Worm (Caenorhabditis elegans): ENCODE results near the gene ZK250.14.

ZK250.14 gene

ce11 chrII:1899934-1900333 is 45.1 kb downstream of the ZK250.14 start, which contains the start of gene math-24:
Gene math-24, plus strand, starts transcription at chrII:1900234.
- TF ChIP-seq ces-1 (GFP tag; optimal IDR thresholded peaks at IDR 0.05) (no peak), ceh-83 (GFP tag; optimal IDR thresholded peaks at IDR 0.05) (no peak), nhr-2 (tag; optimal IDR thresholded peaks at IDR 0.05) (no peak), ham-2 (GFP tag; optimal IDR thresholded peaks at IDR 0.05) (no peak), flh-1 (GFP tag; optimal IDR thresholded peaks at IDR 0.05) (no peak), unc-39 (tag; optimal IDR thresholded peaks at IDR 0.05) (no peak), nhr-237 (tag; optimal IDR thresholded peaks at IDR 0.05) (no peak)

- no peak for TF ChIP-seq nhr-2 (tag; optimal IDR thresholded peaks at IDR 0.05)
- TF ChIP-seq elt-3 (tag; optimal IDR thresholded peaks at IDR 0.05), result no peak
- TF ChIP-seq sem-2 (GFP tag; optimal IDR thresholded peaks at IDR 0.05), result no peak
- TF ChIP-seq mep-1 (tag; optimal IDR thresholded peaks at IDR 0.05), result no peak
- TF ChIP-seq mls-2 (tag; optimal IDR thresholded peaks at IDR 0.05), result no peak
- no peak for TF ChIP-seq lin-13 (tag; optimal IDR thresholded peaks at IDR 0.05)
- TF ChIP-seq unc-62 (GFP tag; optimal IDR thresholded peaks at IDR 0.05), result no peak
- no peak for TF ChIP-seq nhr-28 (tag; optimal IDR thresholded peaks at IDR 0.05)
- TF ChIP-seq zip-8 (tag; optimal IDR thresholded peaks at IDR 0.05), result no peak
- TF ChIP-seq ham-2 (GFP tag; optimal IDR thresholded peaks at IDR 0.05), result no peak
- TF ChIP-seq elt-1 (tag; optimal IDR thresholded peaks at IDR 0.05; ENCODE audit: borderline replicate concordance, insufficient read depth), result no peak
- no peak for TF ChIP-seq blmp-1 (tag; optimal IDR thresholded peaks at IDR 0.05)
- TF ChIP-seq snpc-4 (tag; optimal IDR thresholded peaks at IDR 0.05), result no peak
- no peak for TF ChIP-seq mab-5 (tag; optimal IDR thresholded peaks at IDR 0.05)
- TF ChIP-seq nhr-237 (tag; optimal IDR thresholded peaks at IDR 0.05), result no peak
- no peak for TF ChIP-seq bed-3 (GFP tag; optimal IDR thresholded peaks at IDR 0.05)
- no peak for TF ChIP-seq unc-120 (tag; optimal IDR thresholded peaks at IDR 0.05; ENCODE audit: poor library complexity, severe bottlenecking)
- no peak for TF ChIP-seq tbx-8 (GFP tag; optimal IDR thresholded peaks at IDR 0.05)
- TF ChIP-seq ceh-83 (GFP tag; optimal IDR thresholded peaks at IDR 0.05), result no peak
- TF ChIP-seq nhr-12 (tag; optimal IDR thresholded peaks at IDR 0.05), result no peak
Measured at ce11 chrII:1897936-1898335, 47.1 kb downstream of the ZK250.14 start, which contains the start of gene C46F9.6. Gene C46F9.6, plus strand, starts transcription at chrII:1898236.

- TF ChIP-seq nhr-28 (tag; optimal IDR thresholded peaks at IDR 0.05) (no peak), M03D4.4 (tag; optimal IDR thresholded peaks at IDR 0.05) (no peak), ztf-11 (tag; optimal IDR thresholded peaks at IDR 0.05) (no peak), lin-32 (GFP tag; optimal IDR thresholded peaks at IDR 0.05) (no peak), unc-39 (tag; optimal IDR thresholded peaks at IDR 0.05) (no peak), blmp-1 (tag; optimal IDR thresholded peaks at IDR 0.05) (no peak), unc-62 (GFP tag; optimal IDR thresholded peaks at IDR 0.05) (no peak), unc-120 (tag; optimal IDR thresholded peaks at IDR 0.05; ENCODE audit: poor library complexity, severe bottlenecking) (no peak), mls-2 (tag; optimal IDR thresholded peaks at IDR 0.05) (no peak), pha-4 (tag; optimal IDR thresholded peaks at IDR 0.05) (no peak), ham-2 (GFP tag; optimal IDR thresholded peaks at IDR 0.05) (no peak), bed-3 (GFP tag; optimal IDR thresholded peaks at IDR 0.05) (no peak), nhr-76 (tag; optimal IDR thresholded peaks at IDR 0.05) (no peak), nhr-237 (tag; optimal IDR thresholded peaks at IDR 0.05) (no peak), nhr-12 (tag; optimal IDR thresholded peaks at IDR 0.05) (no peak), mep-1 (tag; optimal IDR thresholded peaks at IDR 0.05) (no peak), lin-13 (tag; optimal IDR thresholded peaks at IDR 0.05) (no peak), lsy-2 (tag; optimal IDR thresholded peaks at IDR 0.05) (no peak)
Measured at ce11 chrII:1895762-1896161, 49.2 kb downstream of the ZK250.14 start, which contains the start of gene math-25. Gene math-25, plus strand, starts transcription at chrII:1896062.

ce11 chrII:1895278-1895677 is 49.7 kb downstream of the ZK250.14 start, which contains the start of gene C46F9.5:
Gene C46F9.5, plus strand, starts transcription at chrII:1895578.
- no peak for TF ChIP-seq ztf-11 (tag; optimal IDR thresholded peaks at IDR 0.05)
- no peak for TF ChIP-seq unc-120 (tag; optimal IDR thresholded peaks at IDR 0.05; ENCODE audit: poor library complexity, severe bottlenecking)
- TF ChIP-seq bed-3 (GFP tag; optimal IDR thresholded peaks at IDR 0.05), result no peak
- no peak for TF ChIP-seq sptf-1 (tag; optimal IDR thresholded peaks at IDR 0.05)
- no peak for TF ChIP-seq M03D4.4 (tag; optimal IDR thresholded peaks at IDR 0.05)
- no peak for TF ChIP-seq nhr-12 (tag; optimal IDR thresholded peaks at IDR 0.05)
- no peak for TF ChIP-seq mab-5 (tag; optimal IDR thresholded peaks at IDR 0.05)
- TF ChIP-seq unc-62 (GFP tag; optimal IDR thresholded peaks at IDR 0.05), result no peak
- no peak for TF ChIP-seq ceh-39 (tag; optimal IDR thresholded peaks at IDR 0.05)
- no peak for TF ChIP-seq tbx-8 (GFP tag; optimal IDR thresholded peaks at IDR 0.05)
- no peak for TF ChIP-seq elt-1 (tag; optimal IDR thresholded peaks at IDR 0.05; ENCODE audit: borderline replicate concordance, insufficient read depth)
- TF ChIP-seq ceh-83 (GFP tag; optimal IDR thresholded peaks at IDR 0.05), result no peak
- TF ChIP-seq unc-39 (tag; optimal IDR thresholded peaks at IDR 0.05), result no peak

Data from whole organism, mixed stage, embryonic.